Worm (Caenorhabditis elegans) whole organism, L3 larva: ENCODE measurements around the gene sre-6.

Experiments used
- R02D3.7 ChIP-seq: fragments of 150-350 bp; optimal IDR thresholded peaks from 2 replicates; lab custom pipeline; 2014; ENCODE audit warnings: missing biosample characterization, missing genetic modification characterization
- ZK546.5 ChIP-seq: sonication (generic microtip); optimal IDR thresholded peaks from 2 replicates; lab custom pipeline; 2017; ENCODE audit warnings: missing biosample characterization, missing genetic modification characterization
- aly-2 ChIP-seq: fragments of 150-350 bp; optimal IDR thresholded peaks from 2 replicates; lab custom pipeline; 2014; ENCODE audit warnings: missing biosample characterization, missing genetic modification characterization
- ama-1 ChIP-seq: fragments of 150-350 bp; optimal IDR thresholded peaks from 2 replicates; lab custom pipeline; 2018
- ceh-16 ChIP-seq: sonication (generic microtip); optimal IDR thresholded peaks from 2 replicates; lab custom pipeline; 2017; ENCODE audit warnings: missing biosample characterization, missing genetic modification characterization
- ceh-28 ChIP-seq: fragments of 150-350 bp; optimal IDR thresholded peaks from 2 replicates; lab custom pipeline; 2014; ENCODE audit warnings: missing biosample characterization, missing genetic modification reagents, missing genetic modification characterization
- ceh-82 ChIP-seq: fragments of 150-350 bp; optimal IDR thresholded peaks from 2 replicates; lab custom pipeline; 2014; ENCODE audit warnings: missing biosample characterization, missing genetic modification characterization
- ceh-9 ChIP-seq: sonication (generic microtip); optimal IDR thresholded peaks from 2 replicates; lab custom pipeline; 2018; ENCODE audit warnings: missing biosample characterization, missing genetic modification characterization
- daf-12 ChIP-seq: fragments of 150-350 bp; optimal IDR thresholded peaks from 2 replicates; lab custom pipeline; 2014; ENCODE audit warnings: missing biosample characterization, missing genetic modification reagents, missing genetic modification characterization
- egl-27 ChIP-seq: sonication (generic microtip); optimal IDR thresholded peaks from 4 replicates; lab custom pipeline; 2017; ENCODE audit warnings: missing biosample characterization, missing genetic modification reagents, missing genetic modification characterization
- egl-5 ChIP-seq: fragments of 150-350 bp; optimal IDR thresholded peaks from 2 replicates; lab custom pipeline; 2017; ENCODE audit warnings: missing biosample characterization, missing genetic modification reagents, missing genetic modification characterization, inconsistent platforms
- elt-1 ChIP-seq: fragments of 150-350 bp; optimal IDR thresholded peaks from 2 replicates; lab custom pipeline; 2014; ENCODE audit warnings: missing biosample characterization, missing genetic modification characterization
- elt-2 ChIP-seq: sonication (generic microtip); optimal IDR thresholded peaks from 2 replicates; lab custom pipeline; 2016; ENCODE audit warnings: missing genetic modification reagents, mild to moderate bottlenecking, missing genetic modification characterization, missing compliant biosample characterization
- elt-3 ChIP-seq, 3 experiments: fragments of 150-350 bp in 1 of 3; sonication (generic microtip) in 2 of 3; optimal IDR thresholded peaks; 2 replicates in 2 of 3; 4 replicates in 1 of 3; lab custom pipeline; 2014 to 2017; ENCODE audit warnings: missing biosample characterization in 3 of 3, missing genetic modification characterization in 3 of 3
- eor-1 ChIP-seq, 2 experiments: fragments of 150-350 bp; optimal IDR thresholded peaks; 2 replicates each; lab custom pipeline; 2014 to 2018; ENCODE audit warnings: missing biosample characterization in 2 of 2, missing genetic modification characterization in 2 of 2
- fkh-10 ChIP-seq: sonication (generic microtip); optimal IDR thresholded peaks from 2 replicates; lab custom pipeline; 2017; ENCODE audit warnings: missing biosample characterization, missing genetic modification reagents, missing genetic modification characterization
- hmg-11 ChIP-seq: sonication (generic microtip); optimal IDR thresholded peaks from 2 replicates; lab custom pipeline; 2016; ENCODE audit warnings: missing genetic modification characterization, missing compliant biosample characterization
- jun-1 ChIP-seq: fragments of 150-350 bp; optimal IDR thresholded peaks from 2 replicates; lab custom pipeline; 2014; ENCODE audit warnings: missing biosample characterization, missing genetic modification reagents, missing genetic modification characterization
- lin-39 ChIP-seq: fragments of 150-350 bp; optimal IDR thresholded peaks from 2 replicates; lab custom pipeline; 2018; ENCODE audit warnings: missing biosample characterization, missing genetic modification reagents, missing genetic modification characterization
- lsy-12 ChIP-seq: sonication (generic microtip); optimal IDR thresholded peaks from 2 replicates; lab custom pipeline; 2016; ENCODE audit warnings: mild to moderate bottlenecking, missing genetic modification characterization, missing compliant biosample characterization
- mdl-1 ChIP-seq: fragments of 150-350 bp; optimal IDR thresholded peaks from 2 replicates; lab custom pipeline; 2014; ENCODE audit warnings: missing biosample characterization, missing genetic modification characterization
- nfya-1 ChIP-seq: sonication (generic microtip); optimal IDR thresholded peaks from 2 replicates; lab custom pipeline; 2017; ENCODE audit warnings: missing genetic modification characterization, mild to moderate bottlenecking, missing compliant biosample characterization, antibody characterized with exemption, moderate library complexity; ENCODE audit not compliant: insufficient read depth
- nhr-11 ChIP-seq: fragments of 150-350 bp; optimal IDR thresholded peaks from 2 replicates; lab custom pipeline; 2014; ENCODE audit warnings: missing biosample characterization, missing genetic modification characterization
- nhr-25 ChIP-seq: sonication (generic microtip); optimal IDR thresholded peaks from 2 replicates; lab custom pipeline; 2017; ENCODE audit warnings: missing biosample characterization, missing genetic modification characterization
- nhr-28 ChIP-seq: fragments of 150-350 bp; optimal IDR thresholded peaks from 2 replicates; lab custom pipeline; 2014; ENCODE audit warnings: missing biosample characterization, missing genetic modification characterization
- nhr-67 ChIP-seq: fragments of 150-350 bp; optimal IDR thresholded peaks from 2 replicates; lab custom pipeline; 2014; ENCODE audit warnings: missing biosample characterization, missing genetic modification characterization
- nhr-76 ChIP-seq: fragments of 150-350 bp; sonication (generic microtip); optimal IDR thresholded peaks from 5 replicates; lab custom pipeline; 2014; ENCODE audit warnings: missing biosample characterization, missing genetic modification characterization
- nhr-77 ChIP-seq: fragments of 150-350 bp; optimal IDR thresholded peaks from 2 replicates; lab custom pipeline; 2014; ENCODE audit warnings: missing biosample characterization, missing genetic modification characterization
- pqm-1 ChIP-seq: fragments of 150-350 bp; optimal IDR thresholded peaks from 2 replicates; lab custom pipeline; 2017; ENCODE audit warnings: missing biosample characterization, missing genetic modification characterization, inconsistent platforms
- sea-2 ChIP-seq: fragments of 150-350 bp; sonication (generic microtip); optimal IDR thresholded peaks from 4 replicates; lab custom pipeline; 2014; ENCODE audit warnings: missing biosample characterization, missing genetic modification reagents, missing genetic modification characterization
- snpc-4 ChIP-seq: fragments of 150-350 bp; optimal IDR thresholded peaks from 2 replicates; lab custom pipeline; 2014; ENCODE audit warnings: missing biosample characterization, missing genetic modification characterization
- unc-39 ChIP-seq: sonication (generic microtip); optimal IDR thresholded peaks from 4 replicates; lab custom pipeline; 2017; ENCODE audit warnings: missing biosample characterization, missing genetic modification characterization
- unc-62 ChIP-seq: fragments of 150-350 bp; sonication (generic microtip); optimal IDR thresholded peaks from 4 replicates; lab custom pipeline; 2014; ENCODE audit warnings: missing biosample characterization, missing genetic modification reagents, missing genetic modification characterization
- zag-1 ChIP-seq: fragments of 150-350 bp; optimal IDR thresholded peaks from 2 replicates; lab custom pipeline; 2014; ENCODE audit warnings: missing biosample characterization, missing genetic modification characterization
- ztf-11 ChIP-seq: fragments of 150-350 bp; optimal IDR thresholded peaks from 2 replicates; lab custom pipeline; 2014; ENCODE audit warnings: missing biosample characterization, missing genetic modification characterization
- ztf-4 ChIP-seq: fragments of 150-350 bp; optimal IDR thresholded peaks from 2 replicates; lab custom pipeline; 2014; ENCODE audit warnings: missing biosample characterization, missing genetic modification characterization

Gene sre-6

DNA sequence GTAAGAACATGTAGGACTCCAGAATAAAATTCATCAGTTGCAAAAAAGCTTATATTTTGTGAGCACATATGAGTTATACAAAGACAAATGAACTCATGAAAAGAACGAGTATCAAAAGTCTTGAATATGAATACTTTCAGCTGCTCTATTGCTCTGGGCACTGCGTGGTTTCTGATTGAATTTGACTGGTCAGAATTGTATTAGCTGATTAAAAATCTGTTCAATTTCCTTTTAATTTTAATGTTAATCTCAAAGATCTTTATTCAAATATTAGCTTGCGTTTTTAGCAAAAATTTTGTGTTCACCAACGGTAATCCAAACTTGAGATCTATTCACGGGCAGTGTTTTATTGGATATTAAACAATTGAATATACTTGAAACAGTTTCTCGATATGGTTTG lies 35.5 kb upstream of the sre-6 start, which contains the start of gene srh-184:
Gene srh-184, minus strand, starts transcription at position 101 of the 400 bp plus-strand sequence.
- no peak for TF ChIP-seq elt-1 (tag; lab: Kevin White, UChicago)
- TF ChIP-seq snpc-4 (tag; lab: Kevin White, UChicago) = no peak
- TF ChIP-seq mdl-1 (tag; lab: Kevin White, UChicago) = no peak

DNA sequence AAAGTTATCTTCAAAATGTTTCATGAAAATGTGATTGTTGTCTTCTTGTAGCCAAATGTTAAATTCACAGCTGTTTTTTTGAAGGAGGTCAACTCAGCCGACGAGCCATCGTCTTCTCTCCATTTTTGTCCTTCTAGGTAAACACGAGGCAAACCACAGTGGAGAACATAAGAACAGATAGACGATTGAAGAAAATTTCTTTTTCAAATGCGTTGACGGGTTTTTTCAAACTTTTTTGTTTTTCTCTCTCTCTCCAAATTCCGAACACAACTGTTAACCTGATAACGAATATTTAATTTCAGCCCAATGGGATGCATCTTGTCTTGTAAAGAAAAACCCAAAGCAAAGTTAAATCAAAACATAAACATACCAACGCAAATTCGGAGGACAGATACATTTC lies 32.9 kb upstream of the sre-6 start, which contains the start of gene D1054.19:
Gene D1054.19, plus strand, starts transcription at position 301 of the 400 bp plus-strand sequence.
- TF ChIP-seq ceh-9 (tag; lab: Kevin White, UChicago) (no peak), pqm-1 (tag; lab: Kevin White, UChicago) (no peak), ama-1 (lab: Kevin White, UChicago) (no peak), nhr-25 (no peak), elt-2 (tag; lab: Kevin White, UChicago) (no peak), unc-62 (GFP tag; lab: Kevin White, UChicago) (no peak), ztf-11 (tag; lab: Kevin White, UChicago) (no peak), lin-39 (tag; lab: Kevin White, UChicago) (no peak), elt-1 (tag; lab: Kevin White, UChicago) (no peak), elt-3 (tag; optimal IDR thresholded peaks at IDR 0.05; lab: Kevin White, UChicago) (no peak), R02D3.7 (no peak), fkh-10 (GFP tag; lab: Kevin White, UChicago) (no peak), hmg-11 (no peak), nhr-67 (tag; lab: Kevin White, UChicago) (no peak), snpc-4 (tag; lab: Kevin White, UChicago) (no peak), zag-1 (tag; lab: Kevin White, UChicago) (no peak), egl-5 (tag; lab: Kevin White, UChicago) (no peak), ceh-82 (tag; lab: Kevin White, UChicago) (no peak)

ce11 chrV:10794463-10794862 lies 31.9 kb upstream of the sre-6 start:
- TF ChIP-seq fkh-10 (GFP tag; lab: Kevin White, UChicago) = no peak
- no peak for TF ChIP-seq egl-5 (tag; lab: Kevin White, UChicago)
- TF ChIP-seq hmg-11 = no peak
- no peak for TF ChIP-seq zag-1 (tag; lab: Kevin White, UChicago)
- no peak for TF ChIP-seq unc-62 (GFP tag; lab: Kevin White, UChicago)
- TF ChIP-seq unc-39 (tag; lab: Kevin White, UChicago) = no peak
- no peak for TF ChIP-seq eor-1 (tag; optimal IDR thresholded peaks at IDR 0.05; lab: Kevin White, UChicago)
- TF ChIP-seq lin-39 (tag; lab: Kevin White, UChicago) = no peak
- TF ChIP-seq ceh-28 = no peak
- TF ChIP-seq nfya-1 (tag; lab: Kevin White, UChicago) = no peak
- no peak for TF ChIP-seq nhr-76 (tag; lab: Kevin White, UChicago)
- TF ChIP-seq nhr-77 = no peak
- no peak for TF ChIP-seq ztf-11 (tag; lab: Kevin White, UChicago)
- no peak for TF ChIP-seq lsy-12
- TF ChIP-seq ztf-4 = no peak

- TF ChIP-seq pqm-1 (tag; lab: Kevin White, UChicago) (no peak), ztf-4 (no peak), sea-2 (GFP tag; lab: Kevin White, UChicago) (no peak), jun-1 (tag; lab: Kevin White, UChicago) (no peak), daf-12 (tag; lab: Kevin White, UChicago) (no peak), ZK546.5 (no peak), nhr-11 (tag; lab: Kevin White, UChicago) (no peak), ama-1 (lab: Kevin White, UChicago) (no peak), ceh-16 (tag; lab: Kevin White, UChicago) (no peak), nhr-25 (no peak), lsy-12 (no peak), aly-2 (no peak), unc-62 (GFP tag; lab: Kevin White, UChicago) (no peak), egl-27 (tag; lab: Kevin White, UChicago) (no peak), nhr-28 (tag; lab: Kevin White, UChicago) (no peak), nhr-67 (tag; lab: Kevin White, UChicago) (no peak), zag-1 (tag; lab: Kevin White, UChicago) (no peak), elt-1 (tag; lab: Kevin White, UChicago) (no peak)
Measured at ce11 chrV:10793498-10793897, 30.9 kb upstream of the sre-6 start, which contains the start of gene ule-3. TSS of gene ule-3 (plus strand) at chrV:10793798.
